Fruit fly (Drosophila melanogaster): ENCODE data around the gene Sgs1.

dm6 chr2L:4930541-4930940 lies 6.7 kb upstream of the Sgs1 start:
- TF ChIP-seq CG6854 (GFP tag; optimal IDR thresholded peaks at IDR 0.05) (no peak), Sox15 (GFP tag; optimal IDR thresholded peaks at IDR 0.05) (no peak), CG34406 (GFP tag; optimal IDR thresholded peaks at IDR 0.05) (no peak)
